Worm (Caenorhabditis elegans) whole organism, young adult: ENCODE results near the gene Y75B12B.11.
A peak's percentile ranks its signal among the peaks of the same experiment; 100 is the strongest.

ENCODE experiments used
- F22D6.2 ChIP-seq: sonication (generic microtip); optimal IDR thresholded peaks from 2 replicates; lab custom pipeline; 2016; ENCODE audit warnings: mild to moderate bottlenecking, missing genetic modification characterization, missing compliant biosample characterization
- F33H1.4 ChIP-seq: fragments of 200-800 bp; sonication (Bioruptor generic); IDR thresholded peaks from 2 replicates; pipeline ENCODE4 v1.3.6; 2022; ENCODE audit warnings: missing genetic modification reagents, missing genetic modification characterization, missing compliant biosample characterization
- F37B4.10 ChIP-seq: fragments of 200-800 bp; sonication (Bioruptor generic); IDR thresholded peaks from 2 replicates; pipeline ENCODE4 v1.3.6; 2022; ENCODE audit warnings: missing genetic modification characterization, missing compliant biosample characterization
- F52B5.7 ChIP-seq: sonication (generic microtip); optimal IDR thresholded peaks from 2 replicates; lab custom pipeline; 2016; ENCODE audit warnings: mild to moderate bottlenecking, missing genetic modification characterization, missing compliant biosample characterization
- F57A8.1 ChIP-seq: fragments of 200-800 bp; sonication (Bioruptor generic); optimal IDR thresholded peaks from 2 replicates; lab custom pipeline; 2018; ENCODE audit warnings: mild to moderate bottlenecking, missing genetic modification characterization, moderate library complexity, missing compliant biosample characterization
- K11D2.4 ChIP-seq: fragments of 200-800 bp; sonication (Bioruptor generic); IDR thresholded peaks from 2 replicates; pipeline ENCODE4 v1.3.6; 2022; ENCODE audit warnings: missing genetic modification reagents, missing genetic modification characterization, missing compliant biosample characterization
- K12H6.12 ChIP-seq: fragments of 200-800 bp; sonication (Bioruptor generic); optimal IDR thresholded peaks from 2 replicates; lab custom pipeline; 2018; ENCODE audit warnings: mild to moderate bottlenecking, missing genetic modification characterization, missing compliant biosample characterization
- Y53F4B.3 ChIP-seq: fragments of 200-800 bp; sonication (Bioruptor generic); IDR thresholded peaks from 2 replicates; pipeline ENCODE4 v1.3.6; 2022; ENCODE audit warnings: missing genetic modification reagents, missing genetic modification characterization, missing compliant biosample characterization
- Y67H2A.10 ChIP-seq: fragments of 200-800 bp; sonication (Bioruptor generic); conservative IDR thresholded peaks from 2 replicates; pipeline ENCODE4 v1.3.6; 2022; ENCODE audit warnings: missing genetic modification reagents, missing genetic modification characterization, missing compliant biosample characterization
- ZK185.1 ChIP-seq: sonication (generic microtip); optimal IDR thresholded peaks from 2 replicates; lab custom pipeline; 2016; ENCODE audit warnings: mild to moderate bottlenecking, missing genetic modification characterization, missing compliant biosample characterization; ENCODE audit not compliant: poor library complexity, severe bottlenecking
- akir-1 ChIP-seq: fragments of 200-800 bp; sonication (Bioruptor generic); optimal IDR thresholded peaks from 2 replicates; lab custom pipeline; 2018; ENCODE audit warnings: mild to moderate bottlenecking, missing genetic modification characterization, moderate library complexity, missing compliant biosample characterization
- ama-1 ChIP-seq, 3 experiments: fragments of 150-350 bp in 1 of 3; sonication (generic microtip) in 2 of 3; optimal IDR thresholded peaks; 2 replicates each; lab custom pipeline; 2014 to 2018; ENCODE audit warnings: missing biosample characterization in 2 of 3, missing genetic modification characterization in 2 of 3, missing genetic modification reagents in 2 of 3
- aptf-3 ChIP-seq: fragments of 200-800 bp; sonication (Bioruptor generic); IDR thresholded peaks from 2 replicates; pipeline ENCODE4 v1.3.6; 2022; ENCODE audit warnings: missing genetic modification characterization, missing compliant biosample characterization
- atf-7 ChIP-seq: sonication (generic microtip); optimal IDR thresholded peaks from 2 replicates; lab custom pipeline; 2017; ENCODE audit warnings: mild to moderate bottlenecking, missing genetic modification characterization, missing compliant biosample characterization
- athp-1 ChIP-seq: sonication (generic microtip); optimal IDR thresholded peaks from 2 replicates; lab custom pipeline; 2017; ENCODE audit warnings: mild to moderate bottlenecking, missing genetic modification characterization, missing compliant biosample characterization
- attf-3 ChIP-seq: fragments of 200-800 bp; sonication (Bioruptor generic); conservative IDR thresholded peaks from 2 replicates; pipeline ENCODE4 v1.3.6; 2022; ENCODE audit warnings: missing genetic modification reagents, missing genetic modification characterization, missing compliant biosample characterization
- attf-5 ChIP-seq: fragments of 200-800 bp; sonication (Bioruptor generic); optimal IDR thresholded peaks from 2 replicates; lab custom pipeline; 2018; ENCODE audit warnings: mild to moderate bottlenecking, missing genetic modification characterization, missing compliant biosample characterization
- cebp-1 ChIP-seq, 2 experiments: fragments of 200-800 bp in 1 of 2; sonication (Bioruptor generic) in 1 of 2; sonication (generic microtip) in 1 of 2; IDR thresholded peaks in 1 of 2; optimal IDR thresholded peaks in 1 of 2; 2 replicates each; pipeline versions ENCODE4 v1.3.6 to Lab custom; 2017 to 2022; ENCODE audit warnings: missing compliant biosample characterization in 2 of 2, missing genetic modification characterization in 2 of 2, mild to moderate bottlenecking in 1 of 2, missing genetic modification reagents in 1 of 2, moderate library complexity in 1 of 2
- cebp-2 ChIP-seq: fragments of 200-800 bp; sonication (Bioruptor generic); IDR thresholded peaks from 2 replicates; pipeline ENCODE4 v1.3.6; 2022; ENCODE audit warnings: missing genetic modification characterization, missing compliant biosample characterization
- ceh-58 ChIP-seq: fragments of 200-800 bp; sonication (Bioruptor generic); IDR thresholded peaks from 2 replicates; pipeline ENCODE4 v1.3.6; 2022; ENCODE audit warnings: missing genetic modification characterization, missing compliant biosample characterization
- ceh-79 ChIP-seq: sonication (generic microtip); optimal IDR thresholded peaks from 2 replicates; lab custom pipeline; 2017; ENCODE audit warnings: mild to moderate bottlenecking, missing genetic modification characterization, missing compliant biosample characterization
- ceh-91 ChIP-seq: fragments of 200-800 bp; sonication (Bioruptor generic); IDR thresholded peaks from 2 replicates; pipeline ENCODE4 v1.3.6; 2022; ENCODE audit warnings: missing genetic modification reagents, missing genetic modification characterization, missing compliant biosample characterization
- chd-7 ChIP-seq: sonication (generic microtip); optimal IDR thresholded peaks from 2 replicates; lab custom pipeline; 2016; ENCODE audit warnings: mild to moderate bottlenecking, missing genetic modification characterization, moderate library complexity, missing compliant biosample characterization
- die-1 ChIP-seq: sonication (generic microtip); optimal IDR thresholded peaks from 2 replicates; lab custom pipeline; 2016; ENCODE audit warnings: missing genotype, mild to moderate bottlenecking, missing genetic modification characterization, missing compliant biosample characterization
- ekl-4 ChIP-seq: fragments of 200-800 bp; sonication (Bioruptor generic); IDR thresholded peaks from 2 replicates; pipeline ENCODE4 v1.3.6; 2022; ENCODE audit warnings: missing genetic modification reagents, missing genetic modification characterization, missing compliant biosample characterization
- ets-4 ChIP-seq: fragments of 200-800 bp; sonication (Bioruptor generic); optimal IDR thresholded peaks from 2 replicates; lab custom pipeline; 2018; ENCODE audit warnings: mild to moderate bottlenecking, missing genetic modification characterization, missing compliant biosample characterization
- hrde-1 ChIP-seq: sonication (generic microtip); optimal IDR thresholded peaks from 2 replicates; lab custom pipeline; 2016; ENCODE audit warnings: missing genetic modification characterization, mild to moderate bottlenecking, missing compliant biosample characterization, moderate library complexity, missing genotype, missing genetic modification reagents, borderline replicate concordance
- hsf-1 ChIP-seq: fragments of 200-800 bp; sonication (Bioruptor generic); IDR thresholded peaks from 2 replicates; pipeline ENCODE4 v1.3.6; 2022; ENCODE audit warnings: missing genetic modification reagents, missing genetic modification characterization, missing compliant biosample characterization
- let-526 ChIP-seq: fragments of 200-800 bp; sonication (Bioruptor generic); IDR thresholded peaks from 2 replicates; pipeline ENCODE4 v1.3.6; 2022; ENCODE audit warnings: missing genetic modification reagents, missing genetic modification characterization, missing compliant biosample characterization
- lsl-1 ChIP-seq: fragments of 200-800 bp; sonication (Bioruptor generic); optimal IDR thresholded peaks from 2 replicates; lab custom pipeline; 2018; ENCODE audit warnings: mild to moderate bottlenecking, missing genetic modification characterization, moderate library complexity, missing compliant biosample characterization
- lsy-27 ChIP-seq: sonication (generic microtip); optimal IDR thresholded peaks from 2 replicates; lab custom pipeline; 2017; ENCODE audit warnings: missing genetic modification characterization, mild to moderate bottlenecking, missing compliant biosample characterization, antibody characterized with exemption, missing genotype, borderline replicate concordance; ENCODE audit not compliant: insufficient read depth
- madf-3 ChIP-seq: fragments of 200-800 bp; sonication (Bioruptor generic); IDR thresholded peaks from 2 replicates; pipeline ENCODE4 v1.3.6; 2022; ENCODE audit warnings: missing genetic modification reagents, missing genetic modification characterization, missing compliant biosample characterization
- mxl-1 ChIP-seq: sonication (generic microtip); optimal IDR thresholded peaks from 2 replicates; lab custom pipeline; 2016; ENCODE audit warnings: missing genetic modification characterization, missing compliant biosample characterization
- nfyb-1 ChIP-seq: fragments of 200-800 bp; sonication (Bioruptor generic); IDR thresholded peaks from 2 replicates; pipeline ENCODE4 v1.3.6; 2022; ENCODE audit warnings: missing genetic modification reagents, missing genetic modification characterization, missing compliant biosample characterization
- nhr-120 ChIP-seq: fragments of 200-800 bp; sonication (Bioruptor generic); IDR thresholded peaks from 2 replicates; pipeline ENCODE4 v1.3.6; 2022; ENCODE audit warnings: missing genetic modification characterization, missing compliant biosample characterization
- nhr-27 ChIP-seq: fragments of 200-800 bp; sonication (Bioruptor generic); optimal IDR thresholded peaks from 2 replicates; lab custom pipeline; 2018; ENCODE audit warnings: mild to moderate bottlenecking, missing genetic modification characterization, moderate library complexity, missing compliant biosample characterization
- nhr-80 ChIP-seq: sonication (generic microtip); optimal IDR thresholded peaks from 2 replicates; lab custom pipeline; 2016; ENCODE audit warnings: missing genetic modification characterization, missing compliant biosample characterization
- nhr-90 ChIP-seq: sonication (generic microtip); optimal IDR thresholded peaks from 2 replicates; lab custom pipeline; 2016; ENCODE audit warnings: missing genotype, mild to moderate bottlenecking, missing genetic modification characterization, missing compliant biosample characterization
- pha-4 ChIP-seq: fragments of 150-350 bp; sonication (generic microtip); optimal IDR thresholded peaks from 2 replicates; lab custom pipeline; 2014; ENCODE audit warnings: missing biosample characterization, missing genetic modification reagents, missing genetic modification characterization
- snpc-1.1 ChIP-seq: sonication (generic microtip); optimal IDR thresholded peaks from 2 replicates; lab custom pipeline; 2017; ENCODE audit warnings: missing genetic modification characterization, mild to moderate bottlenecking, missing compliant biosample characterization, antibody characterized with exemption, moderate library complexity, missing genotype, missing genetic modification reagents; ENCODE audit not compliant: insufficient read depth
- snpc-3.4 ChIP-seq: sonication (generic microtip); optimal IDR thresholded peaks from 2 replicates; lab custom pipeline; 2017; ENCODE audit warnings: missing genetic modification characterization, mild to moderate bottlenecking, missing compliant biosample characterization, antibody characterized with exemption, moderate library complexity, missing genotype, missing genetic modification reagents
- snpc-4 ChIP-seq, 5 experiments: fragments of 150-350 bp in 1 of 5; sonication (generic microtip) in 4 of 5; optimal IDR thresholded peaks; 2 replicates each; lab custom pipeline; 2014 to 2018; ENCODE audit warnings: missing genetic modification characterization in 5 of 5, missing biosample characterization in 3 of 5, antibody characterized with exemption in 2 of 5, mild to moderate bottlenecking in 2 of 5, missing compliant biosample characterization in 2 of 5, missing genotype in 2 of 5, moderate library complexity in 2 of 5, missing genetic modification reagents in 1 of 5
- tlf-1 ChIP-seq: fragments of 200-800 bp; sonication (Bioruptor generic); optimal IDR thresholded peaks from 2 replicates; lab custom pipeline; 2018; ENCODE audit warnings: mild to moderate bottlenecking, missing genetic modification characterization, missing compliant biosample characterization
- ztf-22 ChIP-seq: fragments of 200-800 bp; sonication (Bioruptor generic); optimal IDR thresholded peaks from 2 replicates; lab custom pipeline; 2018; ENCODE audit warnings: mild to moderate bottlenecking, missing genetic modification characterization, moderate library complexity, missing compliant biosample characterization
- ztf-3 ChIP-seq: fragments of 200-800 bp; sonication (Bioruptor generic); optimal IDR thresholded peaks from 2 replicates; lab custom pipeline; 2018; ENCODE audit warnings: mild to moderate bottlenecking, missing genetic modification characterization, missing compliant biosample characterization

Gene Y75B12B.11

ce11 chrV:15186259-15186927 lies 4.7 kb upstream of the Y75B12B.11 start, which contains the start of gene Y75B12B.3:
TSS of gene Y75B12B.3 (minus strand) at chrV:15186279.
- TF ChIP-seq ztf-3 (no peak), nhr-80 (tag; lab: Kevin White, UChicago) (no peak), aptf-3 (GFP tag; lab: Robert Waterston, UW) (no peak), hsf-1 (peak; percentile 83), ets-4 (GFP tag; lab: Kevin White, UChicago) (no peak), F57A8.1 (GFP tag; lab: Kevin White, UChicago) (no peak), nfyb-1 (GFP tag; lab: Robert Waterston, UW) (0 out of 2 replicates have a peak, but pooled peaks have one; percentile 9), cebp-1 (GFP tag; IDR thresholded peaks at IDR 0.05; lab: Robert Waterston, UW) (no peak), cebp-1 (tag; optimal IDR thresholded peaks at IDR 0.05; lab: Kevin White, UChicago) (peak; percentile 29), atf-7 (no peak), lsl-1 (peak; percentile 47), cebp-2 (no peak), F37B4.10 (GFP tag; lab: Robert Waterston, UW) (no peak), ekl-4 (GFP tag; lab: Robert Waterston, UW) (peak; percentile 76; the same call in 1 of the 2 replicates), hrde-1 (tag; lab: Kevin White, UChicago) (peak; percentile 64), ceh-58 (GFP tag; lab: Robert Waterston, UW) (no peak), athp-1 (tag; lab: Kevin White, UChicago) (peak; percentile 46), K12H6.12 (tag; lab: Kevin White, UChicago) (no peak), madf-3 (GFP tag; lab: Robert Waterston, UW) (0 out of 2 replicates have a peak, but pooled peaks have one; percentile 3), ceh-79 (tag; lab: Kevin White, UChicago) (peak; percentile 73), akir-1 (GFP tag; lab: Kevin White, UChicago) (no peak), Y67H2A.10 (GFP tag; lab: Robert Waterston, UW) (no peak), nhr-27 (no peak), F22D6.2 (no peak), ztf-22 (GFP tag; lab: Kevin White, UChicago) (no peak), let-526 (GFP tag; lab: Robert Waterston, UW) (no peak), attf-3 (GFP tag; lab: Robert Waterston, UW) (no peak), ama-1 (optimal IDR thresholded peaks at IDR 0.05; lab: Kevin White, UChicago) (peak; percentile 73), ama-1 (GFP tag; optimal IDR thresholded peaks at IDR 0.05; lab: Kevin White, UChicago) (peak in 1 of 2 experiments; percentile 9), nhr-120 (no peak), snpc-4 (GFP tag; optimal IDR thresholded peaks at IDR 0.05; lab: Kevin White, UChicago) (peak; percentile 48), snpc-4 (tag; optimal IDR thresholded peaks at IDR 0.05; lab: Kevin White, UChicago) (peak in 2 of 4 experiments; percentile 0 to 37), mxl-1 (tag; lab: Kevin White, UChicago) (no peak), Y53F4B.3 (GFP tag; lab: Robert Waterston, UW) (no peak), chd-7 (tag; lab: Kevin White, UChicago) (no peak), nhr-90 (tag; lab: Kevin White, UChicago) (no peak), attf-5 (GFP tag; lab: Kevin White, UChicago) (peak; percentile 48), snpc-1.1 (no peak), K11D2.4 (GFP tag; lab: Robert Waterston, UW) (no peak), snpc-3.4 (peak; percentile 24), tlf-1 (peak; percentile 51), die-1 (tag; lab: Kevin White, UChicago) (peak; percentile 36), pha-4 (tag; lab: Kevin White, UChicago) (no peak), ZK185.1 (tag; lab: Kevin White, UChicago) (no peak), ceh-91 (no peak), F52B5.7 (tag; lab: Kevin White, UChicago) (no peak), F33H1.4 (no peak), lsy-27 (tag; lab: Kevin White, UChicago) (no peak)
